Worm (Caenorhabditis elegans) whole organism, young adult: ENCODE results near the gene ZK180.5.
A peak's percentile ranks its signal among the peaks of the same experiment; 100 is the strongest.

Source experiments
- B0035.1 ChIP-seq: sonication (generic microtip); optimal IDR thresholded peaks from 2 replicates; lab custom pipeline; 2016; ENCODE audit warnings: missing genetic modification characterization, mild to moderate bottlenecking, missing compliant biosample characterization, missing genotype, missing genetic modification reagents
- B0261.1 ChIP-seq: sonication (generic microtip); optimal IDR thresholded peaks from 2 replicates; lab custom pipeline; 2016; ENCODE audit warnings: mild to moderate bottlenecking, missing genetic modification characterization, moderate library complexity, missing compliant biosample characterization
- B0336.3 ChIP-seq: fragments of 200-800 bp; sonication (Bioruptor generic); IDR thresholded peaks from 2 replicates; pipeline ENCODE4 v1.3.6; 2022; ENCODE audit warnings: missing genetic modification characterization, missing compliant biosample characterization
- F10E7.11 ChIP-seq: sonication (generic microtip); optimal IDR thresholded peaks from 2 replicates; lab custom pipeline; 2017; ENCODE audit warnings: mild to moderate bottlenecking, missing genetic modification characterization, moderate library complexity, missing compliant biosample characterization
- F33H1.4 ChIP-seq: fragments of 200-800 bp; sonication (Bioruptor generic); IDR thresholded peaks from 2 replicates; pipeline ENCODE4 v1.3.6; 2022; ENCODE audit warnings: missing genetic modification reagents, missing genetic modification characterization, missing compliant biosample characterization
- F37B4.10 ChIP-seq: fragments of 200-800 bp; sonication (Bioruptor generic); IDR thresholded peaks from 2 replicates; pipeline ENCODE4 v1.3.6; 2022; ENCODE audit warnings: missing genetic modification characterization, missing compliant biosample characterization
- F39B2.1 ChIP-seq: fragments of 200-800 bp; sonication (Bioruptor generic); IDR thresholded peaks from 2 replicates; pipeline ENCODE4 v1.3.6; 2022; ENCODE audit warnings: missing genetic modification reagents, missing genetic modification characterization, missing compliant biosample characterization
- F52B5.7 ChIP-seq: sonication (generic microtip); optimal IDR thresholded peaks from 2 replicates; lab custom pipeline; 2016; ENCODE audit warnings: mild to moderate bottlenecking, missing genetic modification characterization, missing compliant biosample characterization
- F55B11.4 ChIP-seq: sonication (generic microtip); optimal IDR thresholded peaks from 2 replicates; lab custom pipeline; 2016; ENCODE audit warnings: missing compliant biosample characterization, missing genetic modification characterization, borderline replicate concordance; ENCODE audit not compliant: insufficient read depth
- K11D2.4 ChIP-seq: fragments of 200-800 bp; sonication (Bioruptor generic); IDR thresholded peaks from 2 replicates; pipeline ENCODE4 v1.3.6; 2022; ENCODE audit warnings: missing genetic modification reagents, missing genetic modification characterization, missing compliant biosample characterization
- T07F8.4 ChIP-seq: sonication (generic microtip); optimal IDR thresholded peaks from 2 replicates; lab custom pipeline; 2016; ENCODE audit warnings: mild to moderate bottlenecking, missing genetic modification characterization, moderate library complexity, missing compliant biosample characterization
- T26A5.8 ChIP-seq: sonication (generic microtip); optimal IDR thresholded peaks from 2 replicates; lab custom pipeline; 2016; ENCODE audit warnings: missing genetic modification characterization, missing compliant biosample characterization
- ZK185.1 ChIP-seq: sonication (generic microtip); optimal IDR thresholded peaks from 2 replicates; lab custom pipeline; 2016; ENCODE audit warnings: mild to moderate bottlenecking, missing genetic modification characterization, missing compliant biosample characterization; ENCODE audit not compliant: poor library complexity, severe bottlenecking
- ama-1 ChIP-seq, 3 experiments: fragments of 150-350 bp in 1 of 3; sonication (generic microtip) in 2 of 3; optimal IDR thresholded peaks; 2 replicates each; lab custom pipeline; 2014 to 2018; ENCODE audit warnings: missing biosample characterization in 2 of 3, missing genetic modification characterization in 2 of 3, missing genetic modification reagents in 2 of 3
- aptf-2 ChIP-seq: fragments of 200-800 bp; sonication (Bioruptor generic); conservative IDR thresholded peaks from 2 replicates; pipeline ENCODE4 v1.3.6; 2022; ENCODE audit warnings: missing genetic modification reagents, missing genetic modification characterization, missing compliant biosample characterization
- atf-7 ChIP-seq: sonication (generic microtip); optimal IDR thresholded peaks from 2 replicates; lab custom pipeline; 2017; ENCODE audit warnings: mild to moderate bottlenecking, missing genetic modification characterization, missing compliant biosample characterization
- athp-1 ChIP-seq: sonication (generic microtip); optimal IDR thresholded peaks from 2 replicates; lab custom pipeline; 2017; ENCODE audit warnings: mild to moderate bottlenecking, missing genetic modification characterization, missing compliant biosample characterization
- attf-6 ChIP-seq: fragments of 200-800 bp; sonication (Bioruptor generic); IDR thresholded peaks from 2 replicates; pipeline ENCODE4 v1.3.6; 2022; ENCODE audit warnings: missing genetic modification reagents, missing genetic modification characterization, missing compliant biosample characterization
- cebp-1 ChIP-seq, 2 experiments: fragments of 200-800 bp in 1 of 2; sonication (Bioruptor generic) in 1 of 2; sonication (generic microtip) in 1 of 2; IDR thresholded peaks in 1 of 2; optimal IDR thresholded peaks in 1 of 2; 2 replicates each; pipeline versions ENCODE4 v1.3.6 to Lab custom; 2017 to 2022; ENCODE audit warnings: missing compliant biosample characterization in 2 of 2, missing genetic modification characterization in 2 of 2, mild to moderate bottlenecking in 1 of 2, missing genetic modification reagents in 1 of 2, moderate library complexity in 1 of 2
- ceh-27 ChIP-seq: fragments of 200-800 bp; sonication (Bioruptor generic); optimal IDR thresholded peaks from 2 replicates; lab custom pipeline; 2018; ENCODE audit warnings: mild to moderate bottlenecking, missing genetic modification characterization, moderate library complexity, missing compliant biosample characterization
- ceh-40 ChIP-seq: fragments of 200-800 bp; sonication (Bioruptor generic); IDR thresholded peaks from 2 replicates; pipeline ENCODE4 v1.3.6; 2022; ENCODE audit warnings: missing genetic modification characterization, missing compliant biosample characterization
- ceh-58 ChIP-seq: fragments of 200-800 bp; sonication (Bioruptor generic); IDR thresholded peaks from 2 replicates; pipeline ENCODE4 v1.3.6; 2022; ENCODE audit warnings: missing genetic modification characterization, missing compliant biosample characterization
- ceh-79 ChIP-seq: sonication (generic microtip); optimal IDR thresholded peaks from 2 replicates; lab custom pipeline; 2017; ENCODE audit warnings: mild to moderate bottlenecking, missing genetic modification characterization, missing compliant biosample characterization
- die-1 ChIP-seq: sonication (generic microtip); optimal IDR thresholded peaks from 2 replicates; lab custom pipeline; 2016; ENCODE audit warnings: missing genotype, mild to moderate bottlenecking, missing genetic modification characterization, missing compliant biosample characterization
- dpff-1 ChIP-seq: sonication (generic microtip); optimal IDR thresholded peaks from 2 replicates; lab custom pipeline; 2017; ENCODE audit warnings: mild to moderate bottlenecking, missing genetic modification characterization, missing compliant biosample characterization
- egl-18 ChIP-seq: fragments of 200-800 bp; sonication (Bioruptor generic); IDR thresholded peaks from 2 replicates; pipeline ENCODE4 v1.3.6; 2022; ENCODE audit warnings: missing genetic modification reagents, missing genetic modification characterization, missing compliant biosample characterization
- egl-44 ChIP-seq: fragments of 200-800 bp; sonication (Bioruptor generic); IDR thresholded peaks from 2 replicates; pipeline ENCODE4 v1.3.6; 2022; ENCODE audit warnings: missing genetic modification reagents, missing genetic modification characterization, missing compliant biosample characterization
- ekl-4 ChIP-seq: fragments of 200-800 bp; sonication (Bioruptor generic); IDR thresholded peaks from 2 replicates; pipeline ENCODE4 v1.3.6; 2022; ENCODE audit warnings: missing genetic modification reagents, missing genetic modification characterization, missing compliant biosample characterization
- hmg-1.2 ChIP-seq: fragments of 200-800 bp; sonication (Bioruptor generic); IDR thresholded peaks from 2 replicates; pipeline ENCODE4 v1.3.6; 2022; ENCODE audit warnings: missing genetic modification reagents, missing genetic modification characterization, missing compliant biosample characterization
- lag-1 ChIP-seq: fragments of 200-800 bp; sonication (Bioruptor generic); IDR thresholded peaks from 2 replicates; pipeline ENCODE4 v1.3.6; 2022; ENCODE audit warnings: missing genetic modification reagents, missing genetic modification characterization, missing compliant biosample characterization
- lin-26 ChIP-seq: fragments of 200-800 bp; sonication (Bioruptor generic); IDR thresholded peaks from 2 replicates; pipeline ENCODE4 v1.3.6; 2022; ENCODE audit warnings: missing genetic modification reagents, missing genetic modification characterization, missing compliant biosample characterization
- lsl-1 ChIP-seq: fragments of 200-800 bp; sonication (Bioruptor generic); optimal IDR thresholded peaks from 2 replicates; lab custom pipeline; 2018; ENCODE audit warnings: mild to moderate bottlenecking, missing genetic modification characterization, moderate library complexity, missing compliant biosample characterization
- madf-6 ChIP-seq: fragments of 200-800 bp; sonication (Bioruptor generic); IDR thresholded peaks from 2 replicates; pipeline ENCODE4 v1.3.6; 2022; ENCODE audit warnings: missing genetic modification reagents, missing genetic modification characterization, missing compliant biosample characterization
- madf-8 ChIP-seq: fragments of 200-800 bp; sonication (Bioruptor generic); conservative IDR thresholded peaks from 2 replicates; pipeline ENCODE4 v1.3.6; 2022; ENCODE audit warnings: missing genetic modification reagents, missing genetic modification characterization, missing compliant biosample characterization
- mcd-1 ChIP-seq: fragments of 200-800 bp; sonication (Bioruptor generic); IDR thresholded peaks from 2 replicates; pipeline ENCODE4 v1.3.6; 2022; ENCODE audit warnings: missing genetic modification reagents, missing genetic modification characterization, missing compliant biosample characterization
- nfya-1 ChIP-seq: sonication (generic microtip); optimal IDR thresholded peaks from 2 replicates; lab custom pipeline; 2017; ENCODE audit warnings: antibody characterized with exemption, missing compliant biosample characterization, missing genetic modification characterization, borderline replicate concordance; ENCODE audit not compliant: insufficient read depth
- nfyb-1 ChIP-seq: fragments of 200-800 bp; sonication (Bioruptor generic); IDR thresholded peaks from 2 replicates; pipeline ENCODE4 v1.3.6; 2022; ENCODE audit warnings: missing genetic modification reagents, missing genetic modification characterization, missing compliant biosample characterization
- nhr-179 ChIP-seq: sonication (generic microtip); optimal IDR thresholded peaks from 2 replicates; lab custom pipeline; 2016; ENCODE audit warnings: mild to moderate bottlenecking, missing genetic modification characterization, missing compliant biosample characterization
- repo-1 ChIP-seq: sonication (generic microtip); optimal IDR thresholded peaks from 2 replicates; lab custom pipeline; 2017; ENCODE audit warnings: mild to moderate bottlenecking, missing genetic modification characterization, missing compliant biosample characterization
- rpc-1 ChIP-seq, 2 experiments: fragments of 150-350 bp in 1 of 2; sonication (generic microtip) in 1 of 2; optimal IDR thresholded peaks; 2 replicates each; lab custom pipeline; 2014 to 2018; ENCODE audit warnings: missing biosample characterization in 1 of 2, missing genetic modification characterization in 1 of 2, missing genetic modification reagents in 1 of 2, missing genotype in 1 of 2
- sea-2 ChIP-seq: fragments of 200-800 bp; sonication (Bioruptor generic); IDR thresholded peaks from 2 replicates; pipeline ENCODE4 v1.3.6; 2022; ENCODE audit warnings: missing genetic modification characterization, missing compliant biosample characterization
- tbp1 ChIP-seq: fragments of 200-800 bp; sonication (Bioruptor generic); optimal IDR thresholded peaks from 2 replicates; lab custom pipeline; 2018; ENCODE audit warnings: mild to moderate bottlenecking, missing genetic modification characterization, missing compliant biosample characterization
- tlf-1 ChIP-seq: fragments of 200-800 bp; sonication (Bioruptor generic); optimal IDR thresholded peaks from 2 replicates; lab custom pipeline; 2018; ENCODE audit warnings: mild to moderate bottlenecking, missing genetic modification characterization, missing compliant biosample characterization
- unc-62 ChIP-seq: fragments of 150-350 bp; optimal IDR thresholded peaks from 2 replicates; lab custom pipeline; 2014; ENCODE audit warnings: missing biosample characterization, missing genetic modification reagents, missing genetic modification characterization
- ztf-3 ChIP-seq: fragments of 200-800 bp; sonication (Bioruptor generic); optimal IDR thresholded peaks from 2 replicates; lab custom pipeline; 2018; ENCODE audit warnings: mild to moderate bottlenecking, missing genetic modification characterization, missing compliant biosample characterization

ZK180.5 gene

ce11 chrIV:4542972-4543371 is 26.0 kb upstream of the ZK180.5 start:
- TF ChIP-seq F52B5.7 (tag; lab: Kevin White, UChicago): no peak
- TF ChIP-seq ceh-40: no peak
- no peak for TF ChIP-seq ekl-4 (GFP tag; lab: Robert Waterston, UW)
- no peak for TF ChIP-seq egl-18
- TF ChIP-seq nfyb-1 (GFP tag; lab: Robert Waterston, UW): no peak
- TF ChIP-seq egl-44 (GFP tag; lab: Robert Waterston, UW): no peak
- TF ChIP-seq B0035.1 (tag; lab: Kevin White, UChicago): no peak
- TF ChIP-seq tlf-1 (GFP tag; lab: Kevin White, UChicago): no peak
- TF ChIP-seq B0336.3 (GFP tag; lab: Robert Waterston, UW): no peak
- no peak for TF ChIP-seq ceh-27 (GFP tag; lab: Kevin White, UChicago)
- TF ChIP-seq F37B4.10 (GFP tag; lab: Robert Waterston, UW): no peak
- no peak for TF ChIP-seq F55B11.4 (tag; lab: Kevin White, UChicago)
- no peak for TF ChIP-seq F33H1.4
- TF ChIP-seq tbp1 (GFP tag; lab: Kevin White, UChicago): no peak
- TF ChIP-seq sea-2 (GFP tag; lab: Robert Waterston, UW): no peak
- TF ChIP-seq nfya-1: no peak
- TF ChIP-seq nhr-179: no peak
- TF ChIP-seq hmg-1.2 (GFP tag; lab: Robert Waterston, UW): no peak

- TF ChIP-seq madf-6 (GFP tag; lab: Robert Waterston, UW): no peak
- no peak for TF ChIP-seq ztf-3 (GFP tag; lab: Kevin White, UChicago)
- TF ChIP-seq K11D2.4 (GFP tag; lab: Robert Waterston, UW): no peak
- no peak for TF ChIP-seq dpff-1 (tag; lab: Kevin White, UChicago)
- no peak for TF ChIP-seq ceh-79 (tag; lab: Kevin White, UChicago)
- no peak for TF ChIP-seq ama-1 (optimal IDR thresholded peaks at IDR 0.05; lab: Kevin White, UChicago)
- no peak for TF ChIP-seq ama-1 (GFP tag; optimal IDR thresholded peaks at IDR 0.05; lab: Kevin White, UChicago)
- no peak for TF ChIP-seq F33H1.4
- TF ChIP-seq T26A5.8 (tag; lab: Kevin White, UChicago): no peak
- TF ChIP-seq cebp-1 (GFP tag; IDR thresholded peaks at IDR 0.05; lab: Robert Waterston, UW): no peak
- no peak for TF ChIP-seq cebp-1 (tag; optimal IDR thresholded peaks at IDR 0.05; lab: Kevin White, UChicago)
- TF ChIP-seq ZK185.1 (tag; lab: Kevin White, UChicago): no peak
- no peak for TF ChIP-seq die-1 (tag; lab: Kevin White, UChicago)
- TF ChIP-seq T07F8.4 (tag; lab: Kevin White, UChicago): no peak
- no peak for TF ChIP-seq F39B2.1
- TF ChIP-seq tbp1 (GFP tag; lab: Kevin White, UChicago): no peak
- no peak for TF ChIP-seq madf-8
- no peak for TF ChIP-seq ekl-4 (GFP tag; lab: Robert Waterston, UW)
Measured at ce11 chrIV:4541195-4541594, 24.2 kb upstream of the ZK180.5 start.

- TF ChIP-seq B0261.1 (tag; lab: Kevin White, UChicago) (peak; percentile 51), lin-26 (peak; percentile 70; the same call in 1 of the 2 replicates), nfyb-1 (GFP tag; lab: Robert Waterston, UW) (no peak), F10E7.11 (no peak), attf-6 (GFP tag; lab: Robert Waterston, UW) (no peak), mcd-1 (GFP tag; lab: Robert Waterston, UW) (peak; percentile 36; the same call in 1 of the 2 replicates), repo-1 (tag; lab: Kevin White, UChicago) (no peak), cebp-1 (GFP tag; IDR thresholded peaks at IDR 0.05; lab: Robert Waterston, UW) (no peak), cebp-1 (tag; optimal IDR thresholded peaks at IDR 0.05; lab: Kevin White, UChicago) (no peak), ekl-4 (GFP tag; lab: Robert Waterston, UW) (no peak), aptf-2 (no peak), atf-7 (tag; lab: Kevin White, UChicago) (no peak), sea-2 (GFP tag; lab: Robert Waterston, UW) (0 out of 2 replicates have a peak, but pooled peaks have one; percentile 55), ceh-58 (GFP tag; lab: Robert Waterston, UW) (no peak), lag-1 (no peak), athp-1 (tag; lab: Kevin White, UChicago) (no peak), lsl-1 (GFP tag; lab: Kevin White, UChicago) (peak; percentile 42), unc-62 (GFP tag; lab: Kevin White, UChicago) (no peak), rpc-1 (optimal IDR thresholded peaks at IDR 0.05; lab: Kevin White, UChicago) (peak; percentile 62), rpc-1 (tag; optimal IDR thresholded peaks at IDR 0.05; lab: Kevin White, UChicago) (peak; percentile 73), ztf-3 (GFP tag; lab: Kevin White, UChicago) (no peak)
Measured at ce11 chrIV:4538672-4539071, 21.7 kb upstream of the ZK180.5 start.
